Worm (Caenorhabditis elegans): ENCODE data around the gene C33D9.3.

The C33D9.3 gene

ce11 chrIV:8794895-8795665 lies 2.4 kb upstream of the C33D9.3 start (continued):
- TF ChIP-seq tra-1 (GFP tag; IDR thresholded peaks at IDR 0.05) = peak; percentile 93
- no peak for TF ChIP-seq mxl-2 (GFP tag; conservative IDR thresholded peaks at IDR 0.05)
- TF ChIP-seq dmd-9 (GFP tag; IDR thresholded peaks at IDR 0.05) = no peak
- TF ChIP-seq ces-1 (GFP tag; optimal IDR thresholded peaks at IDR 0.05) = peak; percentile 1
- TF ChIP-seq mep-1 (tag; optimal IDR thresholded peaks at IDR 0.05) = peak; percentile 96
- TF ChIP-seq ceh-32 (tag; optimal IDR thresholded peaks at IDR 0.05; ENCODE audit: poor library complexity) = peak; percentile 15
- no peak for TF ChIP-seq dpl-1 (GFP tag; optimal IDR thresholded peaks at IDR 0.05)
- TF ChIP-seq spr-3 (GFP tag; optimal IDR thresholded peaks at IDR 0.05) = peak; percentile 68
- no peak for TF ChIP-seq zip-2 (tag; optimal IDR thresholded peaks at IDR 0.05)
- no peak for TF ChIP-seq nhr-111 (GFP tag; optimal IDR thresholded peaks at IDR 0.05)
- TF ChIP-seq Y5F2A.4 (GFP tag; optimal IDR thresholded peaks at IDR 0.05) = no peak
- TF ChIP-seq nhr-48 (tag; optimal IDR thresholded peaks at IDR 0.05) = peak; percentile 83
- peak; percentile 93 for TF ChIP-seq nhr-77 (tag; optimal IDR thresholded peaks at IDR 0.05)
- peak; percentile 70 for TF ChIP-seq nhr-28 (tag; optimal IDR thresholded peaks at IDR 0.05)
- TF ChIP-seq sdz-12 (GFP tag; optimal IDR thresholded peaks at IDR 0.05) = peak; percentile 31
- no peak for TF ChIP-seq lin-15B (tag; optimal IDR thresholded peaks at IDR 0.05)
- no peak for TF ChIP-seq F26F4.8 (GFP tag; conservative IDR thresholded peaks at IDR 0.05)
- TF ChIP-seq duxl-1 (tag; optimal IDR thresholded peaks at IDR 0.05; ENCODE audit: poor library complexity) = peak; percentile 2
- TF ChIP-seq ctbp-1 (GFP tag; IDR thresholded peaks at IDR 0.05) = peak; percentile 87
- TF ChIP-seq vab-7 (GFP tag; IDR thresholded peaks at IDR 0.05) = peak; percentile 35; the same call in 1 of the 2 replicates
- TF ChIP-seq madf-9 (GFP tag; conservative IDR thresholded peaks at IDR 0.05) = 0 out of 2 replicates have a peak, but pooled peaks have one; percentile 3
- no peak for TF ChIP-seq nhr-237 (tag; optimal IDR thresholded peaks at IDR 0.05)
- no peak for TF ChIP-seq ceh-82 (tag; optimal IDR thresholded peaks at IDR 0.05)
- no peak for TF ChIP-seq Y48G9A.11 (GFP tag; IDR thresholded peaks at IDR 0.05)
- TF ChIP-seq nhr-10 (tag; optimal IDR thresholded peaks at IDR 0.05) = peak; percentile 88
- TF ChIP-seq rbr-2 (tag; optimal IDR thresholded peaks at IDR 0.05) = peak; percentile 86
- peak; percentile 93 for TF ChIP-seq dmd-6 (GFP tag; IDR thresholded peaks at IDR 0.05)
- no peak for TF ChIP-seq ztf-7 (tag; optimal IDR thresholded peaks at IDR 0.05)
- TF ChIP-seq nhr-76 (tag; optimal IDR thresholded peaks at IDR 0.05) = no peak
- TF ChIP-seq nhr-41 (GFP tag; IDR thresholded peaks at IDR 0.05) = peak; percentile 86; the same call in 1 of the 2 replicates
- TF ChIP-seq cey-2 (tag; optimal IDR thresholded peaks at IDR 0.05; ENCODE audit: borderline replicate concordance, insufficient read depth) = peak; percentile 93
- peak; percentile 50; the same call in 1 of the 2 replicates for TF ChIP-seq lin-1 (GFP tag; IDR thresholded peaks at IDR 0.05)
- no peak for TF ChIP-seq unc-130 (GFP tag; optimal IDR thresholded peaks at IDR 0.05)
- TF ChIP-seq ceh-44 (GFP tag; IDR thresholded peaks at IDR 0.05) = 0 out of 2 replicates have a peak, but pooled peaks have one; percentile 31
- no peak for TF ChIP-seq R02D3.7 (tag; optimal IDR thresholded peaks at IDR 0.05)
- no peak for TF ChIP-seq daf-8 (GFP tag; IDR thresholded peaks at IDR 0.05)
- peak; percentile 86 for TF ChIP-seq T20F7.1 (GFP tag; optimal IDR thresholded peaks at IDR 0.05)
- no peak for TF ChIP-seq snpc-1.2 (GFP tag; IDR thresholded peaks at IDR 0.05)
- TF ChIP-seq dve-1 (tag; optimal IDR thresholded peaks at IDR 0.05; ENCODE audit: insufficient read depth) = peak; percentile 90

ce11 chrIV:8793223-8793622 lies 515 bp upstream of the C33D9.3 start:
- TF ChIP-seq F49E8.2 (tag; optimal IDR thresholded peaks at IDR 0.05; ENCODE audit: borderline replicate concordance) = no peak
- no peak for TF ChIP-seq nhr-237 (tag; optimal IDR thresholded peaks at IDR 0.05)
- peak; percentile 27; the same call in 1 of the 2 replicates for TF ChIP-seq ceh-20 (GFP tag; IDR thresholded peaks at IDR 0.05)
- TF ChIP-seq R02D3.7 (tag; optimal IDR thresholded peaks at IDR 0.05) = no peak
- no peak for TF ChIP-seq spr-3 (GFP tag; optimal IDR thresholded peaks at IDR 0.05)
- no peak for TF ChIP-seq madf-9 (GFP tag; conservative IDR thresholded peaks at IDR 0.05)
- peak; percentile 25 for TF ChIP-seq hlh-30 (tag; optimal IDR thresholded peaks at IDR 0.05; ENCODE audit: insufficient read depth)
- TF ChIP-seq zfp-2 (tag; optimal IDR thresholded peaks at IDR 0.05) = no peak
- no peak for TF ChIP-seq nhr-77 (tag; optimal IDR thresholded peaks at IDR 0.05)
- TF ChIP-seq snpc-4 (tag; optimal IDR thresholded peaks at IDR 0.05) = no peak
- TF ChIP-seq unc-39 (tag; optimal IDR thresholded peaks at IDR 0.05) = no peak
- peak in 1 of 2 experiments; percentile 97 for TF ChIP-seq unc-62 (GFP tag; optimal IDR thresholded peaks at IDR 0.05 in 1 of 2)
- TF ChIP-seq unc-62 (tag; optimal IDR thresholded peaks at IDR 0.05) = no peak
- TF ChIP-seq Y75B8A.6 (GFP tag; IDR thresholded peaks at IDR 0.05) = no peak
- TF ChIP-seq ceh-32 (tag; optimal IDR thresholded peaks at IDR 0.05; ENCODE audit: poor library complexity) = no peak
- TF ChIP-seq gei-8 (GFP tag; optimal IDR thresholded peaks at IDR 0.05) = no peak
- no peak for TF ChIP-seq lin-15B (tag; optimal IDR thresholded peaks at IDR 0.05)
- TF ChIP-seq mdt-29 (GFP tag; IDR thresholded peaks at IDR 0.05) = no peak
